Worm (Caenorhabditis elegans) whole organism, late embryonic: ENCODE data around the gene chil-25.

Experiments
- C38D4.7 ChIP-seq: fragments of 200-800 bp; sonication (Bioruptor generic); optimal IDR thresholded peaks from 2 replicates; lab custom pipeline; 2018; ENCODE audit warnings: mild to moderate bottlenecking, missing genetic modification characterization, moderate library complexity, missing compliant biosample characterization
- K09A11.1 ChIP-seq: sonication (generic microtip); optimal IDR thresholded peaks from 2 replicates; lab custom pipeline; 2017; ENCODE audit warnings: antibody characterized with exemption, mild to moderate bottlenecking, missing genetic modification characterization, missing compliant biosample characterization; ENCODE audit not compliant: insufficient read depth
- ama-1 ChIP-seq: fragments of 150-350 bp; optimal IDR thresholded peaks from 2 replicates; lab custom pipeline; 2014
- dve-1 ChIP-seq: sonication (generic microtip); optimal IDR thresholded peaks from 2 replicates; lab custom pipeline; 2017; ENCODE audit warnings: antibody characterized with exemption, mild to moderate bottlenecking, missing genetic modification characterization, missing compliant biosample characterization
- nhr-232 ChIP-seq: sonication (generic microtip); optimal IDR thresholded peaks from 2 replicates; lab custom pipeline; 2016; ENCODE audit warnings: missing genetic modification characterization, missing compliant biosample characterization
- pat-9 ChIP-seq: fragments of 200-800 bp; sonication (Bioruptor generic); optimal IDR thresholded peaks from 2 replicates; lab custom pipeline; 2018; ENCODE audit warnings: mild to moderate bottlenecking, missing genetic modification characterization, moderate library complexity, missing compliant biosample characterization
- pha-4 ChIP-seq: fragments of 150-350 bp; optimal IDR thresholded peaks from 2 replicates; lab custom pipeline; 2018; ENCODE audit warnings: missing biosample characterization, missing genetic modification reagents, missing genetic modification characterization
- pros-1 ChIP-seq: fragments of 150-350 bp; optimal IDR thresholded peaks from 2 replicates; lab custom pipeline; 2014; ENCODE audit warnings: missing biosample characterization, missing genetic modification reagents, missing genetic modification characterization
- tbx-2 ChIP-seq: sonication (generic microtip); optimal IDR thresholded peaks from 2 replicates; lab custom pipeline; 2016; ENCODE audit warnings: missing genetic modification characterization, missing compliant biosample characterization

DNA sequence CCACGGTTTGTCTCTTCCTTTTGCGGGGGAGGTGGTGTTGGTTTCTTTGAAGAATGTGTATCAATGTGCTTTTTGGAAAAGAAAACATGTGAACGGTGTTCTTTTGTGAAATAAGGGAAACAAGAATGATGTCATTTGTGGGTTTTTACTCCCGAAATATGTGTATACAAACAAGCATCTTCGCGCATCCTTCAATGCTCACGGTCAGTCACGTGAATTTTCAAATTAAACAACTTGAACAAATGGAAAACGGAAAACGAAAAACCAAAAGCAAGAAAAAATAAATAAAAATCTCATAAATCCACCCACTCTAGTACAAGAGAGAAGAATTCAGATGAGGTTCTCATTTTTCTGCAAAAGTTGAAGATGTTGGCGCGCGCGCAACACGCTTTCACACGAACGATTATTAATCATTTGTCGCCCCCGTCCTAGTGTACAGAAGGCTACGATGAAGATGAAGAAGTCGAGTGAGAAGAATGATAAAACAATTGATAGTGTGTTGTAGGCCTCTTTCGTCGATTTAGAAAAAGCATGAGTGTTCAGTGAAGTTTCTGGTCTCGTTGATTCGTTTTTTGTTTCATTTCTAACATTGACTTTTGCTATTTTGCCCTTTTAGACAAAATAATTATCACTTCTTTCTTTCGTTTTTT lies 10.9 kb upstream of the chil-25 start:
- no peak for TF ChIP-seq K09A11.1
- no peak for TF ChIP-seq ama-1 (lab: Kevin White, UChicago)
- TF ChIP-seq dve-1 (tag; lab: Kevin White, UChicago), result no peak
- no peak for TF ChIP-seq tbx-2 (tag; lab: Kevin White, UChicago)
- TF ChIP-seq C38D4.7 (GFP tag; lab: Kevin White, UChicago), result no peak
- no peak for TF ChIP-seq pha-4 (tag; lab: Kevin White, UChicago)
- no peak for TF ChIP-seq pros-1
- TF ChIP-seq pat-9 (tag; lab: Kevin White, UChicago), result no peak
- no peak for TF ChIP-seq nhr-232
